Worm (Caenorhabditis elegans) whole organism, midembryonic: Measurements from ENCODE around the gene crb-1.

Source experiments
- T22C8.4 ChIP-seq: fragments of 200-800 bp; sonication (Bioruptor generic); IDR thresholded peaks from 2 replicates; pipeline ENCODE4 v1.3.6; 2022; ENCODE audit warnings: missing genetic modification characterization, missing compliant biosample characterization
- cog-1 ChIP-seq: sonication (generic microtip); optimal IDR thresholded peaks from 2 replicates; lab custom pipeline; 2016; ENCODE audit warnings: missing genetic modification characterization, missing compliant biosample characterization
- flt-1 ChIP-seq: fragments of 200-800 bp; sonication (Bioruptor generic); IDR thresholded peaks from 2 replicates; pipeline ENCODE4 v1.3.6; 2022; ENCODE audit warnings: missing genetic modification characterization, missing compliant biosample characterization
- klf-2 ChIP-seq: fragments of 200-800 bp; sonication (Bioruptor generic); conservative IDR thresholded peaks from 2 replicates; pipeline ENCODE4 v1.3.6; 2022; ENCODE audit warnings: missing genetic modification reagents, missing genetic modification characterization, missing compliant biosample characterization
- med-1 ChIP-seq: sonication (generic microtip); optimal IDR thresholded peaks from 2 replicates; lab custom pipeline; 2017; ENCODE audit warnings: missing genetic modification characterization, mild to moderate bottlenecking, missing compliant biosample characterization, antibody characterized with exemption, missing genetic modification reagents; ENCODE audit not compliant: insufficient read depth
- ref-1 ChIP-seq: fragments of 200-800 bp; sonication (Bioruptor generic); conservative IDR thresholded peaks from 2 replicates; pipeline ENCODE4 v1.3.6; 2022; ENCODE audit warnings: missing genetic modification reagents, missing genetic modification characterization, missing compliant biosample characterization
- tab-1 ChIP-seq: fragments of 200-800 bp; sonication (Bioruptor generic); IDR thresholded peaks from 2 replicates; pipeline ENCODE4 v1.3.6; 2022; ENCODE audit warnings: missing genetic modification characterization, missing compliant biosample characterization
- ztf-29 ChIP-seq: fragments of 200-800 bp; sonication (Bioruptor generic); IDR thresholded peaks from 2 replicates; pipeline ENCODE4 v1.3.6; 2022; ENCODE audit warnings: missing genetic modification reagents, missing genetic modification characterization, missing compliant biosample characterization

ce11 chrX:17379675-17380074 lies 34.1 kb downstream of the crb-1 start, which contains the start of gene F10D7.10:
- no peak for TF ChIP-seq ztf-29
- TF ChIP-seq tab-1 (GFP tag; lab: Robert Waterston, UW), result no peak
- TF ChIP-seq flt-1 (GFP tag; lab: Robert Waterston, UW), result no peak
- no peak for TF ChIP-seq T22C8.4 (GFP tag; lab: Robert Waterston, UW)
- no peak for TF ChIP-seq klf-2 (GFP tag; lab: Robert Waterston, UW)
- no peak for TF ChIP-seq med-1
- TF ChIP-seq cog-1 (tag; lab: Kevin White, UChicago), result no peak
- TF ChIP-seq ref-1 (GFP tag; lab: Robert Waterston, UW), result no peak
